Fruit fly (Drosophila melanogaster): ENCODE measurements around the gene mRpL55.

DNA sequence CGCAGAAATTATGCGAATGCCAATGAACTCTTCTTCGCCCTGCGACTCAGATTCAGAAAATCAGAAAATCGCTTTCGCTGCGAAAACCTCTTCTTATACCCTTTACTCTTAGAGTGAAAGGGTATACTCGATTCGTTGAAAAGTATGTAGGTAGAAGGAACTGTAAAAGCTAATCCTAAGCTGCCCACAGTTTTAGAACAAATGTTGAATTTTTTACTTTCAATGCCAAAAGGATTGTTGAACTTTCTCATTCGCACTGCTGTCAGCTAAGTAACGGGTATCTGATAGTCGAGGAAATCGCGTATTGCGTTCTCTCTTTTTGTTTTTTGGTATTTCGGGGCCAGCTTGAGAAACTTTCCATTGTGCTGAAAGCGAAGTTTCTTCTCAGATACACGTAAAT is 19.1 kb upstream of the mRpL55 start:
- no peak for TF ChIP-seq lola (GFP tag; optimal IDR thresholded peaks at IDR 0.05)
- TF ChIP-seq OdsH (GFP tag; optimal IDR thresholded peaks at IDR 0.05), result peak; percentile 25
- no peak for TF ChIP-seq N (GFP tag; optimal IDR thresholded peaks at IDR 0.05)
- TF ChIP-seq GATAd (GFP tag; optimal IDR thresholded peaks at IDR 0.05), result no peak
